Fruit fly (Drosophila melanogaster): ENCODE measurements around the gene S1P.

- TF ChIP-seq CG30431 (GFP tag; optimal IDR thresholded peaks at IDR 0.05) (no peak), gem (tag; optimal IDR thresholded peaks at IDR 0.05) (no peak), Spps (tag; optimal IDR thresholded peaks at IDR 0.05) (no peak), CG10462 (GFP tag; optimal IDR thresholded peaks at IDR 0.05) (no peak), CG11247 (GFP tag; IDR thresholded peaks at IDR 0.05) (no peak), Dbx (GFP tag; IDR thresholded peaks at IDR 0.05) (no peak), ato (GFP tag; IDR thresholded peaks at IDR 0.05; ENCODE audit: partially characterized antibody) (no peak), Sin3A (optimal IDR thresholded peaks at IDR 0.05) (no peak), CG10959 (GFP tag; IDR thresholded peaks at IDR 0.05) (no peak), CG16863 (GFP tag; optimal IDR thresholded peaks at IDR 0.05) (no peak), CG10543 (GFP tag; optimal IDR thresholded peaks at IDR 0.05) (no peak), CG4854 (GFP tag; optimal IDR thresholded peaks at IDR 0.05) (no peak), B-H1 (GFP tag; IDR thresholded peaks at IDR 0.05) (no peak), psq (GFP tag; optimal IDR thresholded peaks at IDR 0.05) (no peak)
Observed at dm6 chr3L:21651412-21651811, 34.2 kb upstream of the S1P start.
